Fruit fly (Drosophila melanogaster) whole organism, prepupa: ENCODE measurements around the gene CG15317.

Experiments
- Blimp-1 ChIP-seq: fragments of 200-800 bp; sonication (Bioruptor generic); optimal IDR thresholded peaks from 3 replicates; lab custom pipeline; 2017; ENCODE audit warnings: missing biosample characterization, missing genetic modification characterization, mild to moderate bottlenecking, moderate library complexity, missing genetic modification reagents
- CG10631 ChIP-seq: fragments of 200-800 bp; sonication (Bioruptor generic); optimal IDR thresholded peaks from 2 replicates; lab custom pipeline; 2016; ENCODE audit warnings: missing biosample characterization, missing genetic modification characterization
- CG6792 ChIP-seq: fragments of 200-800 bp; sonication (Bioruptor generic); optimal IDR thresholded peaks from 3 replicates; lab custom pipeline; 2016; ENCODE audit warnings: missing biosample characterization, missing genetic modification characterization
- acj6 ChIP-seq: fragments of 200-800 bp; sonication (Bioruptor generic); optimal IDR thresholded peaks from 3 replicates; lab custom pipeline; 2016; ENCODE audit warnings: missing biosample characterization, missing genetic modification characterization
- eg ChIP-seq: fragments of 200-800 bp; sonication (Bioruptor generic); IDR thresholded peaks from 3 replicates; pipeline ENCODE4 v1.3.6; 2022; ENCODE audit warnings: missing biosample characterization, missing genetic modification characterization
- ss ChIP-seq, 2 experiments: fragments of 200-800 bp; sonication (Bioruptor generic); optimal IDR thresholded peaks; 2 replicates in 1 of 2; 3 replicates in 1 of 2; lab custom pipeline; 2017 to 2018; ENCODE audit warnings: mild to moderate bottlenecking in 2 of 2, missing biosample characterization in 2 of 2, missing genetic modification characterization in 2 of 2, moderate library complexity in 1 of 2

- no peak for TF ChIP-seq Blimp-1
- TF ChIP-seq eg (GFP tag; lab: Robert Waterston, UW) = no peak
- no peak for TF ChIP-seq CG6792 (GFP tag; lab: Kevin White, UChicago)
- TF ChIP-seq ss (GFP tag; optimal IDR thresholded peaks at IDR 0.05; lab: Kevin White, UChicago) = no peak
- no peak for TF ChIP-seq CG10631 (GFP tag; lab: Kevin White, UChicago)
- no peak for TF ChIP-seq acj6
Measured at dm6 chrX:9586627-9587026, 30.3 kb upstream of the CG15317 start.
